Worm (Caenorhabditis elegans): ENCODE measurements around the gene dhs-14.

The dhs-14 gene

ce11 chrV:2742298-2742697, 22.7 kb downstream of the dhs-14 start, which contains the start of gene srg-62:
Gene srg-62 (minus strand): TSS chrV:2742398.
- no peak for TF ChIP-seq rnt-1 (tag; optimal IDR thresholded peaks at IDR 0.05)
- no peak for TF ChIP-seq ceh-6 (GFP tag; optimal IDR thresholded peaks at IDR 0.05)
- no peak for TF ChIP-seq pqm-1 (tag; optimal IDR thresholded peaks at IDR 0.05)
- TF ChIP-seq pros-1 (tag; optimal IDR thresholded peaks at IDR 0.05) = no peak
- TF ChIP-seq elt-2 (tag; optimal IDR thresholded peaks at IDR 0.05) = no peak
- TF ChIP-seq F13H6.1 (tag; optimal IDR thresholded peaks at IDR 0.05) = no peak
- no peak for TF ChIP-seq pha-2 (tag; optimal IDR thresholded peaks at IDR 0.05)
- no peak for TF ChIP-seq sdc-2 (tag; optimal IDR thresholded peaks at IDR 0.05)
- TF ChIP-seq eyg-1 (tag; optimal IDR thresholded peaks at IDR 0.05) = no peak
- no peak for TF ChIP-seq K09A11.1 (tag; optimal IDR thresholded peaks at IDR 0.05; ENCODE audit: insufficient read depth)
- no peak for TF ChIP-seq ceh-19 (GFP tag; optimal IDR thresholded peaks at IDR 0.05)
- no peak for TF ChIP-seq ets-4 (tag; optimal IDR thresholded peaks at IDR 0.05)
- no peak for TF ChIP-seq ceh-18 (tag; optimal IDR thresholded peaks at IDR 0.05)
- TF ChIP-seq ceh-30 (tag; optimal IDR thresholded peaks at IDR 0.05) = no peak
- no peak for TF ChIP-seq pha-4 (tag; optimal IDR thresholded peaks at IDR 0.05)

ce11 chrV:2740228-2740627, 24.8 kb downstream of the dhs-14 start, which contains the start of gene srg-61:
Gene srg-61 (minus strand): TSS chrV:2740328.
- TF ChIP-seq syd-9 (tag; optimal IDR thresholded peaks at IDR 0.05) (no peak), pag-3 (tag; optimal IDR thresholded peaks at IDR 0.05; ENCODE audit: borderline replicate concordance) (no peak), ceh-34 (tag; optimal IDR thresholded peaks at IDR 0.05) (no peak), ceh-48 (tag; optimal IDR thresholded peaks at IDR 0.05) (no peak), fax-1 (tag; optimal IDR thresholded peaks at IDR 0.05) (no peak), pha-4 (tag; optimal IDR thresholded peaks at IDR 0.05) (no peak), che-1 (tag; optimal IDR thresholded peaks at IDR 0.05) (no peak), mec-3 (tag; optimal IDR thresholded peaks at IDR 0.05; ENCODE audit: borderline replicate concordance) (no peak), unc-86 (tag; optimal IDR thresholded peaks at IDR 0.05) (no peak)

DNA sequence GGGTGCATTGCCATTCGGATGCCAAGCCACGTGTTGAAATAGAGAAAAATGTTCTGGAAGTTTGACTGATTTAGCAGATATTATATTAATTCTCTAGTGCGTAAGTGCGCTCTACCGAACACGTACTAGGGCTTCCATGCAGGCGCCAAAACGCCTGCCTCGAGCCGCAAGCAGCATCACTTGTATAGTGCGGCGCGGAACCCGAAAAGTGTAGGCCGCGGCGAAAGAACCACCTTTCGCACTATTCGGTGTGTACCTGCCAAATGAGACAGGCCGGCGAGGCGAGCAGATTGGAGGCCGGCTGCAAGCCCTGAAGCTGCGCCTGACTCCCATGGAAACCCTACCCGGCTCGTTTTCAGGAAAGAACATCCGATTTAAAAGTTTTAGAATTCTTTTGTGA, 25.4 kb downstream of the dhs-14 start:
- TF ChIP-seq hlh-30 (tag; optimal IDR thresholded peaks at IDR 0.05; ENCODE audit: insufficient read depth) (no peak), pqm-1 (tag; optimal IDR thresholded peaks at IDR 0.05) (no peak), nhr-11 (tag; optimal IDR thresholded peaks at IDR 0.05) (no peak), pha-4 (tag; optimal IDR thresholded peaks at IDR 0.05) (no peak), mec-3 (tag; optimal IDR thresholded peaks at IDR 0.05; ENCODE audit: borderline replicate concordance) (no peak), T23F11.4 (GFP tag; optimal IDR thresholded peaks at IDR 0.05) (no peak), nfya-1 (tag; optimal IDR thresholded peaks at IDR 0.05) (no peak), elt-2 (tag; optimal IDR thresholded peaks at IDR 0.05) (no peak), sdc-2 (tag; optimal IDR thresholded peaks at IDR 0.05) (no peak), pha-2 (tag; optimal IDR thresholded peaks at IDR 0.05) (no peak), dmd-4 (tag; optimal IDR thresholded peaks at IDR 0.05; ENCODE audit: borderline replicate concordance) (no peak), ceh-2 (tag; optimal IDR thresholded peaks at IDR 0.05) (no peak), ztf-16 (tag; optimal IDR thresholded peaks at IDR 0.05) (no peak), unc-42 (tag; optimal IDR thresholded peaks at IDR 0.05) (no peak), npax-4 (tag; optimal IDR thresholded peaks at IDR 0.05) (no peak), che-1 (tag; optimal IDR thresholded peaks at IDR 0.05) (no peak), unc-55 (GFP tag; optimal IDR thresholded peaks at IDR 0.05) (no peak), K02D7.2 (tag; optimal IDR thresholded peaks at IDR 0.05) (no peak), F13H6.1 (tag; optimal IDR thresholded peaks at IDR 0.05) (no peak)

DNA sequence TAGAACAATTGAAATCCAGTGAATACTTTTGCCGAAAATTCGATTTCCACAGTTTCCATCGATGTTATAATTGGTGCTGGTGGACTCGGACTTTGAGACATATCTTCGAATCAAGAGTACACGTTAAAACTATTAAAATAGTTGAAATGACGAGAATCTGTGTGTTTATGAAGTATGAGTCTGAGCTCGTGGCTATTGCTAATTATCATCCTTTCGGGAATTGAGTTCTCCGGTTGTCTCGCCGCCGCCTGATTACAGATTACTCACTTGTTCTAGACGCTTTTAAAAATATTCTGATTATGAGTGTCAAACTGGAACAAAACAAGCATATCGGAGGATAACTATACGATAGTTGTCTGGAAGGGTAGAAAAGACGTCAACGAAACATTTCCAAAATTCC, 26.8 kb downstream of the dhs-14 start, which contains the start of gene srg-56:
srg-56 (minus strand) TSS at position 101 of the 400 bp plus-strand sequence.
- TF ChIP-seq ama-1 (optimal IDR thresholded peaks at IDR 0.05) (no peak), odd-2 (tag; optimal IDR thresholded peaks at IDR 0.05) (no peak), ceh-24 (tag; optimal IDR thresholded peaks at IDR 0.05) (no peak), hlh-30 (tag; optimal IDR thresholded peaks at IDR 0.05; ENCODE audit: insufficient read depth) (no peak), unc-42 (tag; optimal IDR thresholded peaks at IDR 0.05) (no peak), ets-4 (tag; optimal IDR thresholded peaks at IDR 0.05) (no peak), F13H6.1 (tag; optimal IDR thresholded peaks at IDR 0.05) (no peak), syd-9 (tag; optimal IDR thresholded peaks at IDR 0.05) (no peak), ceh-18 (tag; optimal IDR thresholded peaks at IDR 0.05) (no peak), elt-4 (tag; optimal IDR thresholded peaks at IDR 0.05) (no peak), eyg-1 (tag; optimal IDR thresholded peaks at IDR 0.05) (no peak), ztf-16 (tag; optimal IDR thresholded peaks at IDR 0.05) (no peak), ceh-6 (GFP tag; optimal IDR thresholded peaks at IDR 0.05) (no peak), K02D7.2 (tag; optimal IDR thresholded peaks at IDR 0.05) (no peak), Y22D7AL.16 (tag; optimal IDR thresholded peaks at IDR 0.05) (no peak), ceh-48 (tag; optimal IDR thresholded peaks at IDR 0.05) (no peak), K09A11.1 (tag; optimal IDR thresholded peaks at IDR 0.05; ENCODE audit: insufficient read depth) (no peak), dmd-4 (tag; optimal IDR thresholded peaks at IDR 0.05; ENCODE audit: borderline replicate concordance) (no peak)
